Fruit fly (Drosophila melanogaster) whole organism, embryonic: Measurements from ENCODE around the gene CG34287.

Source experiments
- CG11093 ChIP-seq: fragments of 200-800 bp; sonication (Bioruptor generic); IDR thresholded peaks from 3 replicates; pipeline ENCODE4 v1.3.6; 2022; ENCODE audit warnings: missing biosample characterization, missing genetic modification characterization
- Gsc ChIP-seq: fragments of 200-800 bp; sonication (Bioruptor generic); IDR thresholded peaks from 2 replicates; pipeline ENCODE4 v1.3.6; 2022; ENCODE audit warnings: missing biosample characterization, missing genetic modification characterization
- HLH54F ChIP-seq: fragments of 200-800 bp; sonication (Bioruptor generic); optimal IDR thresholded peaks from 3 replicates; lab custom pipeline; 2016; ENCODE audit warnings: missing biosample characterization, missing genetic modification characterization
- jumu ChIP-seq: fragments of 200-800 bp; sonication (Bioruptor generic); optimal IDR thresholded peaks from 3 replicates; lab custom pipeline; 2016; ENCODE audit warnings: missing biosample characterization, missing genetic modification characterization
- mam ChIP-seq: fragments of 200-800 bp; sonication (Bioruptor generic); optimal IDR thresholded peaks from 3 replicates; lab custom pipeline; 2016; ENCODE audit warnings: missing biosample characterization, missing genetic modification characterization
- pan ChIP-seq, 4 experiments: fragments of >200 bp in 3 of 4; fragments of 200-800 bp in 1 of 4; sonication (Bioruptor generic) in 1 of 4; optimal IDR thresholded peaks in 3 of 4; IDR thresholded peaks in 1 of 4; 2 replicates each; pipeline versions ENCODE4 v1.3.6 to Lab custom; 2017 to 2022; ENCODE audit warnings: missing biosample characterization in 2 of 4, missing genetic modification characterization in 2 of 4, mixed read lengths in 1 of 4
- tup ChIP-seq: fragments of 200-800 bp; sonication (Bioruptor generic); optimal IDR thresholded peaks from 2 replicates; lab custom pipeline; 2016; ENCODE audit warnings: missing biosample characterization, mild to moderate bottlenecking, missing genetic modification characterization, moderate library complexity

DNA sequence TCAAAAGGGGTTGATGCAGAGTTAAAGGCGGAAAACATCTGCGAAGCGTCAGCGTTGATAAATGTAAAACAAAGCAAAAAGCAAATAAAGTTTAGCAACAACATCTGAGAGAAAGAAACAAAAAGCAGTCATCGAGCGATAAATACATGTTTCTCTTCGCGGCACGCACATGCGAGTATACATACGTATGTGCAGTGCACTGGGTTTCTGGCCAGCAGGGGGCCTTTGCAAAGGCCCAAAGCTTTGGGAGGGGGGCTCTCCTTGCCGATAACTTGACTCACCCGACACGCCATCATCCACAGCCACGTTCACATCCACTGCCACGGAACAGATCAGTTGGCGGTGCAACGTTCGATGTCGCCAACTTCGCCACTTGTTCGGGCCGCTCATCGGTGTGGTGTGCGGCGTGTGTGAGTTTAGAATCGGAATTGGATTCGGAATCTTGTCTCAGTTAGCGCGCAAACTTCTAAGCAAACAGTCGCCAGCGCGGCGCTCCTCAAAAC is 39.9 kb upstream of the CG34287 start, which contains the start of gene CG42675:
- TF ChIP-seq tup (GFP tag; lab: Kevin White, UChicago) (no peak), jumu (no peak), mam (GFP tag; lab: Kevin White, UChicago) (no peak), CG11093 (no peak), Gsc (GFP tag; lab: Robert Waterston, UW) (no peak), HLH54F (GFP tag; lab: Kevin White, UChicago) (no peak), pan (optimal IDR thresholded peaks at IDR 0.05; lab: Kevin White, UChicago) (no peak), pan (GFP tag; optimal IDR thresholded peaks at IDR 0.05 in 1 of 2, IDR thresholded peaks at IDR 0.05 in 1 of 2) (no peak)
